Fruit fly (Drosophila melanogaster) whole organism, embryonic: ENCODE measurements around the gene nerfin-2.

ENCODE experiments used
- CG10654 ChIP-seq: fragments of 200-800 bp; sonication (Bioruptor generic); optimal IDR thresholded peaks from 2 replicates; lab custom pipeline; 2016; ENCODE audit warnings: missing biosample characterization, missing genetic modification characterization
- CG11696 ChIP-seq: fragments of 200-800 bp; sonication (Bioruptor generic); IDR thresholded peaks from 2 replicates; pipeline ENCODE4 v1.3.6; 2022; ENCODE audit warnings: missing biosample characterization, missing genetic modification characterization
- CG13424 ChIP-seq: fragments of 200-800 bp; sonication (Bioruptor generic); optimal IDR thresholded peaks from 2 replicates; lab custom pipeline; 2019; ENCODE audit warnings: missing biosample characterization, mild to moderate bottlenecking, missing genetic modification characterization, moderate library complexity
- CG13624 ChIP-seq: fragments of 200-800 bp; sonication (Bioruptor generic); optimal IDR thresholded peaks from 2 replicates; lab custom pipeline; 2016; ENCODE audit warnings: missing biosample characterization, missing genetic modification characterization
- CG13775 ChIP-seq: fragments of 200-800 bp; sonication (Bioruptor generic); optimal IDR thresholded peaks from 3 replicates; lab custom pipeline; 2017; ENCODE audit warnings: missing biosample characterization, mild to moderate bottlenecking, missing genetic modification characterization
- CG15479 ChIP-seq: fragments of 200-800 bp; sonication (Bioruptor generic); optimal IDR thresholded peaks from 3 replicates; lab custom pipeline; 2019; ENCODE audit warnings: missing biosample characterization, mild to moderate bottlenecking, missing genetic modification characterization, moderate library complexity
- CG15601 ChIP-seq: fragments of 200-800 bp; sonication (Bioruptor generic); optimal IDR thresholded peaks from 3 replicates; lab custom pipeline; 2019; ENCODE audit warnings: missing biosample characterization, mild to moderate bottlenecking, missing genetic modification characterization, moderate library complexity
- CG16779 ChIP-seq: fragments of 200-800 bp; sonication (Bioruptor generic); IDR thresholded peaks from 2 replicates; pipeline ENCODE4 v1.3.6; 2022; ENCODE audit warnings: missing biosample characterization, missing genetic modification characterization
- CG17385 ChIP-seq: fragments of 200-800 bp; sonication (Bioruptor generic); optimal IDR thresholded peaks from 3 replicates; lab custom pipeline; 2018; ENCODE audit warnings: missing biosample characterization, mild to moderate bottlenecking, missing genetic modification characterization
- CG34376 ChIP-seq: fragments of 200-800 bp; sonication (Bioruptor generic); optimal IDR thresholded peaks from 2 replicates; lab custom pipeline; 2018; ENCODE audit warnings: missing biosample characterization, mild to moderate bottlenecking, missing genetic modification characterization
- CG4360 ChIP-seq: fragments of 200-800 bp; sonication (Bioruptor generic); IDR thresholded peaks from 2 replicates; pipeline ENCODE4 v1.3.6; 2022; ENCODE audit warnings: missing biosample characterization, missing genetic modification characterization
- CG4707 ChIP-seq: fragments of 200-800 bp; sonication (Bioruptor generic); optimal IDR thresholded peaks from 2 replicates; lab custom pipeline; 2018; ENCODE audit warnings: missing biosample characterization, mild to moderate bottlenecking, missing genetic modification characterization, moderate library complexity
- CG4854 ChIP-seq: fragments of 200-800 bp; sonication (Bioruptor generic); optimal IDR thresholded peaks from 2 replicates; lab custom pipeline; 2016; ENCODE audit warnings: missing biosample characterization, missing genetic modification characterization, inconsistent platforms
- CG6791 ChIP-seq: fragments of 200-800 bp; sonication (Bioruptor generic); IDR thresholded peaks from 3 replicates; pipeline ENCODE4 v1.3.6; 2022; ENCODE audit warnings: missing biosample characterization, missing genetic modification characterization; ENCODE audit not compliant: partially characterized antibody
- CG7357 ChIP-seq: fragments of 200-800 bp; sonication (Bioruptor generic); IDR thresholded peaks from 3 replicates; pipeline ENCODE4 v1.3.6; 2022; ENCODE audit warnings: missing biosample characterization, missing genetic modification characterization
- CG8290 ChIP-seq, 3 experiments: fragments of 200-800 bp; sonication (Bioruptor generic); optimal IDR thresholded peaks; 2 replicates each; lab custom pipeline; 2016 to 2019; ENCODE audit warnings: missing biosample characterization in 3 of 3, missing genetic modification characterization in 3 of 3, mild to moderate bottlenecking in 2 of 3, moderate library complexity in 1 of 3
- CG8924 ChIP-seq: fragments of 200-800 bp; optimal IDR thresholded peaks from 3 replicates; lab custom pipeline; 2019; ENCODE audit warnings: missing biosample characterization, mild to moderate bottlenecking, missing genetic modification characterization, moderate library complexity
- CG9215 ChIP-seq: fragments of 200-800 bp; sonication (Bioruptor generic); IDR thresholded peaks from 2 replicates; pipeline ENCODE4 v1.3.6; 2022; ENCODE audit warnings: missing biosample characterization, missing genetic modification characterization
- CG9437 ChIP-seq: fragments of 200-800 bp; sonication (Bioruptor generic); optimal IDR thresholded peaks from 2 replicates; lab custom pipeline; 2018; ENCODE audit warnings: missing biosample characterization, mild to moderate bottlenecking, missing genetic modification characterization
- CG9932 ChIP-seq: fragments of 200-800 bp; sonication (Bioruptor generic); IDR thresholded peaks from 2 replicates; pipeline ENCODE4 v1.3.6; 2022; ENCODE audit warnings: missing biosample characterization, missing genetic modification characterization
- Dll ChIP-seq: fragments of 200-800 bp; sonication (Bioruptor generic); IDR thresholded peaks from 4 replicates; pipeline ENCODE4 v1.3.6; 2022; ENCODE audit warnings: missing biosample characterization, missing genetic modification characterization; ENCODE audit not compliant: partially characterized antibody
- E2f2 ChIP-seq: fragments of 200-800 bp; sonication (Bioruptor generic); IDR thresholded peaks from 2 replicates; pipeline ENCODE4 v1.3.6; 2022; ENCODE audit warnings: missing biosample characterization, missing genetic modification characterization
- Fer3 ChIP-seq: fragments of 200-800 bp; sonication (Bioruptor generic); optimal IDR thresholded peaks from 2 replicates; lab custom pipeline; 2018; ENCODE audit warnings: missing biosample characterization, mild to moderate bottlenecking, missing genetic modification characterization, moderate library complexity
- Hmx ChIP-seq: fragments of 200-800 bp; sonication (Bioruptor generic); optimal IDR thresholded peaks from 2 replicates; lab custom pipeline; 2016; ENCODE audit warnings: missing biosample characterization, missing genetic modification characterization
- Mrtf ChIP-seq: fragments of 200-800 bp; sonication (Bioruptor generic); IDR thresholded peaks from 3 replicates; pipeline ENCODE4 v1.3.6; 2022; ENCODE audit warnings: missing biosample characterization, missing genetic modification characterization
- Nf-YC ChIP-seq: fragments of 200-800 bp; optimal IDR thresholded peaks from 3 replicates; lab custom pipeline; 2019; ENCODE audit warnings: missing biosample characterization, mild to moderate bottlenecking, missing genetic modification characterization, moderate library complexity
- Ravus ChIP-seq: fragments of 200-800 bp; sonication (Bioruptor generic); IDR thresholded peaks from 2 replicates; pipeline ENCODE4 v1.3.6; 2022; ENCODE audit warnings: missing biosample characterization, missing genetic modification characterization
- Sox102F ChIP-seq: fragments of 200-800 bp; sonication (Bioruptor generic); optimal IDR thresholded peaks from 2 replicates; lab custom pipeline; 2018; ENCODE audit warnings: missing biosample characterization, mild to moderate bottlenecking, missing genetic modification characterization, moderate library complexity
- Tbp ChIP-seq: fragments of >200 bp; optimal IDR thresholded peaks from 2 replicates; lab custom pipeline; 2018; ENCODE audit warnings: missing biosample characterization, missing genetic modification characterization
- ac ChIP-seq: fragments of 200-800 bp; sonication (Bioruptor generic); optimal IDR thresholded peaks from 3 replicates; lab custom pipeline; 2017; ENCODE audit warnings: missing biosample characterization, mild to moderate bottlenecking, missing genetic modification characterization
- ato ChIP-seq: fragments of 200-800 bp; sonication (Bioruptor generic); IDR thresholded peaks from 2 replicates; pipeline ENCODE4 v1.3.6; 2022; ENCODE audit warnings: missing biosample characterization, missing genetic modification characterization; ENCODE audit not compliant: partially characterized antibody
- bbx ChIP-seq: fragments of 200-800 bp; sonication (Bioruptor generic); IDR thresholded peaks from 2 replicates; pipeline ENCODE4 v1.3.6; 2022; ENCODE audit warnings: missing biosample characterization, missing genetic modification characterization; ENCODE audit not compliant: partially characterized antibody
- br ChIP-seq: fragments of >200 bp; optimal IDR thresholded peaks from 2 replicates; lab custom pipeline; 2017
- chif ChIP-seq, 2 experiments: fragments of 200-800 bp; sonication (Bioruptor generic); optimal IDR thresholded peaks; 3 replicates each; lab custom pipeline; 2016; ENCODE audit warnings: missing biosample characterization in 2 of 2, missing genetic modification characterization in 2 of 2
- dmrt99B ChIP-seq: fragments of 200-800 bp; sonication (Bioruptor generic); optimal IDR thresholded peaks from 2 replicates; lab custom pipeline; 2018; ENCODE audit warnings: missing biosample characterization, mild to moderate bottlenecking, missing genetic modification characterization, moderate library complexity
- fru ChIP-seq: fragments of >200 bp; optimal IDR thresholded peaks from 2 replicates; lab custom pipeline; 2017
- gcm2 ChIP-seq: fragments of 200-800 bp; sonication (Bioruptor generic); optimal IDR thresholded peaks from 2 replicates; lab custom pipeline; 2016; ENCODE audit warnings: missing biosample characterization, missing genetic modification characterization
- gem ChIP-seq: fragments of 200-800 bp; sonication (Bioruptor generic); optimal IDR thresholded peaks from 2 replicates; lab custom pipeline; 2019; ENCODE audit warnings: missing biosample characterization, mild to moderate bottlenecking, missing genetic modification characterization, moderate library complexity
- h ChIP-seq: fragments of >200 bp; optimal IDR thresholded peaks from 2 replicates; lab custom pipeline; 2017
- hb ChIP-seq: fragments of 200-800 bp; sonication (Bioruptor generic); IDR thresholded peaks from 3 replicates; pipeline ENCODE4 v1.3.6; 2022; ENCODE audit warnings: missing biosample characterization, missing genetic modification characterization; ENCODE audit not compliant: partially characterized antibody
- hbn ChIP-seq: fragments of 200-800 bp; sonication (Bioruptor generic); IDR thresholded peaks from 2 replicates; pipeline ENCODE4 v1.3.6; 2022; ENCODE audit warnings: missing biosample characterization, missing genetic modification characterization; ENCODE audit not compliant: partially characterized antibody
- jigr1 ChIP-seq: fragments of 200-800 bp; sonication (Bioruptor generic); IDR thresholded peaks from 3 replicates; pipeline ENCODE4 v1.3.6; 2022; ENCODE audit warnings: missing biosample characterization, missing genetic modification characterization
- klu ChIP-seq: fragments of 200-800 bp; sonication (Bioruptor generic); IDR thresholded peaks from 2 replicates; pipeline ENCODE4 v1.3.6; 2022; ENCODE audit warnings: missing biosample characterization, missing genetic modification characterization
- lab ChIP-seq: fragments of 200-800 bp; sonication (Bioruptor generic); optimal IDR thresholded peaks from 3 replicates; lab custom pipeline; 2017; ENCODE audit warnings: missing biosample characterization, missing genetic modification characterization, mild to moderate bottlenecking, moderate library complexity, missing genetic modification reagents
- nerfin-1 ChIP-seq: fragments of 200-800 bp; sonication (Bioruptor generic); optimal IDR thresholded peaks from 3 replicates; lab custom pipeline; 2019; ENCODE audit warnings: missing biosample characterization, mild to moderate bottlenecking, missing genetic modification characterization, moderate library complexity
- ro ChIP-seq: fragments of 200-800 bp; sonication (Bioruptor generic); IDR thresholded peaks from 2 replicates; pipeline ENCODE4 v1.3.6; 2022; ENCODE audit warnings: missing biosample characterization, missing genetic modification characterization
- sd ChIP-seq: fragments of 200-800 bp; sonication (Bioruptor generic); optimal IDR thresholded peaks from 3 replicates; lab custom pipeline; 2018; ENCODE audit warnings: missing biosample characterization, mild to moderate bottlenecking, missing genetic modification characterization, moderate library complexity
- sqz ChIP-seq: fragments of 200-800 bp; sonication (Bioruptor generic); optimal IDR thresholded peaks from 3 replicates; lab custom pipeline; 2018; ENCODE audit warnings: missing biosample characterization, mild to moderate bottlenecking, missing genetic modification characterization
- tna ChIP-seq: fragments of 200-800 bp; sonication (Bioruptor generic); IDR thresholded peaks from 2 replicates; pipeline ENCODE4 v1.3.6; 2022; ENCODE audit warnings: missing biosample characterization, missing genetic modification characterization; ENCODE audit not compliant: partially characterized antibody
- wdn ChIP-seq: fragments of 200-800 bp; sonication (Bioruptor generic); IDR thresholded peaks from 2 replicates; pipeline ENCODE4 v1.3.6; 2022; ENCODE audit warnings: missing biosample characterization, missing genetic modification characterization

The nerfin-2 gene

dm6 chr3R:10100498-10101196, 29.7 kb downstream of the nerfin-2 start (continued):
- peak; percentile 18 for TF ChIP-seq CG13624 (GFP tag; lab: Kevin White, UChicago)
- no peak for TF ChIP-seq br
- peak; percentile 1 for TF ChIP-seq dmrt99B (tag; lab: Kevin White, UChicago)
- peak; percentile 60; the same call in 1 of the 3 replicates for TF ChIP-seq Mrtf (GFP tag; lab: Robert Waterston, UW)
- TF ChIP-seq CG13424 (tag; lab: Kevin White, UChicago): peak; percentile 3
- peak; percentile 70 for TF ChIP-seq lab (GFP tag; lab: Kevin White, UChicago)
- no peak for TF ChIP-seq CG8924 (tag; lab: Kevin White, UChicago)
- TF ChIP-seq Tbp (GFP tag; lab: Kevin White, UChicago): no peak
- peak; percentile 68 for TF ChIP-seq CG9932 (GFP tag; lab: Robert Waterston, UW)
- peak; percentile 31 for TF ChIP-seq Sox102F (GFP tag; lab: Kevin White, UChicago)
- no peak for TF ChIP-seq CG4707
- peak; percentile 35; the same call in 1 of the 2 replicates for TF ChIP-seq bbx
- TF ChIP-seq CG13775 (GFP tag; lab: Kevin White, UChicago): peak; percentile 16
- TF ChIP-seq gcm2: no peak
- TF ChIP-seq fru: no peak
- peak; percentile 6 for TF ChIP-seq CG17385
- TF ChIP-seq CG8290 (GFP tag; optimal IDR thresholded peaks at IDR 0.05; lab: Kevin White, UChicago): no peak
- TF ChIP-seq CG8290 (tag; optimal IDR thresholded peaks at IDR 0.05; lab: Kevin White, UChicago): peak in 1 of 2 experiments; percentile 70
- TF ChIP-seq hb (GFP tag; lab: Robert Waterston, UW): no peak
- no peak for TF ChIP-seq wdn (GFP tag; lab: Robert Waterston, UW)
- TF ChIP-seq CG34376 (GFP tag; lab: Kevin White, UChicago): no peak
- TF ChIP-seq jigr1 (GFP tag; lab: Robert Waterston, UW): no peak
- no peak for TF ChIP-seq CG4360 (GFP tag; lab: Robert Waterston, UW)
- TF ChIP-seq CG16779 (GFP tag; lab: Robert Waterston, UW): no peak
- TF ChIP-seq Hmx (GFP tag; lab: Kevin White, UChicago): no peak
- no peak for TF ChIP-seq sqz
- peak; percentile 27; the same call in 1 of the 2 replicates for TF ChIP-seq E2f2 (GFP tag; lab: Robert Waterston, UW)
- peak; percentile 66 for TF ChIP-seq sd (tag; lab: Kevin White, UChicago)
- TF ChIP-seq CG7357 (GFP tag; lab: Robert Waterston, UW): no peak
- TF ChIP-seq Ravus (GFP tag; lab: Robert Waterston, UW): no peak
- TF ChIP-seq hbn (GFP tag; lab: Robert Waterston, UW): 0 out of 2 replicates have a peak, but pooled peaks have one; percentile 17
- TF ChIP-seq nerfin-1 (tag; lab: Kevin White, UChicago): no peak
- no peak for TF ChIP-seq Dll (GFP tag; lab: Robert Waterston, UW)
- no peak for TF ChIP-seq CG4854 (GFP tag; lab: Kevin White, UChicago)
- TF ChIP-seq CG9215: no peak
- 0 out of 2 replicates have a peak, but pooled peaks have one; percentile 38 for TF ChIP-seq ato (GFP tag; lab: Robert Waterston, UW)
- TF ChIP-seq klu (GFP tag; lab: Robert Waterston, UW): no peak
- peak; percentile 40; the same call in 1 of the 2 replicates for TF ChIP-seq tna (GFP tag; lab: Robert Waterston, UW)
- TF ChIP-seq CG11696 (GFP tag; lab: Robert Waterston, UW): no peak
- no peak for TF ChIP-seq CG9437 (GFP tag; lab: Kevin White, UChicago)
- no peak for TF ChIP-seq h
- TF ChIP-seq Nf-YC (tag; lab: Kevin White, UChicago): no peak
- TF ChIP-seq CG15479 (GFP tag; lab: Kevin White, UChicago): no peak
- peak; percentile 7 for TF ChIP-seq Fer3 (tag; lab: Kevin White, UChicago)
- no peak for TF ChIP-seq CG10654 (GFP tag; lab: Kevin White, UChicago)
- no peak for TF ChIP-seq chif (GFP tag; optimal IDR thresholded peaks at IDR 0.05; lab: Kevin White, UChicago)
- TF ChIP-seq ro: no peak
- peak; percentile 35 for TF ChIP-seq gem
- TF ChIP-seq CG6791 (GFP tag; lab: Robert Waterston, UW): no peak
- no peak for TF ChIP-seq ac (GFP tag; lab: Kevin White, UChicago)
- TF ChIP-seq CG15601 (tag; lab: Kevin White, UChicago): no peak
